Worm (Caenorhabditis elegans) whole organism, L2 larva: ENCODE data around the gene K09D9.9.

Source experiments
- F13H6.1 ChIP-seq: sonication (generic microtip); optimal IDR thresholded peaks from 2 replicates; lab custom pipeline; 2016; ENCODE audit warnings: missing genetic modification characterization, missing compliant biosample characterization
- R02D3.7 ChIP-seq: fragments of 150-350 bp; optimal IDR thresholded peaks from 2 replicates; lab custom pipeline; 2014; ENCODE audit warnings: missing biosample characterization, missing genetic modification characterization
- Y55F3AM.14 ChIP-seq: fragments of 200-800 bp; sonication (Bioruptor generic); optimal IDR thresholded peaks from 2 replicates; lab custom pipeline; 2018; ENCODE audit warnings: mild to moderate bottlenecking, missing genetic modification characterization, missing compliant biosample characterization
- ZK546.5 ChIP-seq: sonication (generic microtip); optimal IDR thresholded peaks from 2 replicates; lab custom pipeline; 2017; ENCODE audit warnings: missing biosample characterization, missing genetic modification characterization
- aly-2 ChIP-seq: fragments of 150-350 bp; optimal IDR thresholded peaks from 2 replicates; lab custom pipeline; 2014; ENCODE audit warnings: missing biosample characterization, missing genetic modification characterization
- ama-1 ChIP-seq: fragments of 150-350 bp; optimal IDR thresholded peaks from 2 replicates; lab custom pipeline; 2018; ENCODE audit warnings: inconsistent platforms
- ceh-16 ChIP-seq: fragments of 150-350 bp; optimal IDR thresholded peaks from 2 replicates; lab custom pipeline; 2014; ENCODE audit warnings: missing biosample characterization, missing genetic modification characterization
- ceh-82 ChIP-seq: fragments of 150-350 bp; optimal IDR thresholded peaks from 2 replicates; lab custom pipeline; 2014; ENCODE audit warnings: missing biosample characterization, missing genetic modification characterization
- crh-2 ChIP-seq: sonication (generic microtip); optimal IDR thresholded peaks from 2 replicates; lab custom pipeline; 2017; ENCODE audit warnings: missing biosample characterization, missing genetic modification characterization
- dmd-4 ChIP-seq: sonication (generic microtip); optimal IDR thresholded peaks from 2 replicates; lab custom pipeline; 2017; ENCODE audit warnings: missing biosample characterization, missing genetic modification characterization
- egl-27 ChIP-seq: sonication (generic microtip); optimal IDR thresholded peaks from 3 replicates; lab custom pipeline; 2017; ENCODE audit warnings: missing biosample characterization, missing genetic modification reagents, missing genetic modification characterization
- elt-1 ChIP-seq: fragments of 150-350 bp; optimal IDR thresholded peaks from 2 replicates; lab custom pipeline; 2014; ENCODE audit warnings: missing biosample characterization, missing genetic modification characterization
- elt-3 ChIP-seq: sonication (generic microtip); optimal IDR thresholded peaks from 2 replicates; lab custom pipeline; 2017; ENCODE audit warnings: missing biosample characterization, missing genetic modification characterization
- gmeb-1 ChIP-seq: fragments of 150-350 bp; optimal IDR thresholded peaks from 2 replicates; lab custom pipeline; 2014; ENCODE audit warnings: missing biosample characterization, missing genetic modification characterization
- lin-11 ChIP-seq: fragments of 150-350 bp; sonication (generic microtip); optimal IDR thresholded peaks from 2 replicates; lab custom pipeline; 2014; ENCODE audit warnings: missing biosample characterization, missing genetic modification characterization, inconsistent platforms, mixed read lengths
- lsy-2 ChIP-seq, 2 experiments: fragments of 150-350 bp in 1 of 2; sonication (generic microtip) in 1 of 2; optimal IDR thresholded peaks; 2 replicates each; lab custom pipeline; 2014 to 2017; ENCODE audit warnings: missing biosample characterization in 2 of 2, missing genetic modification characterization in 2 of 2
- mab-5 ChIP-seq: fragments of 150-350 bp; optimal IDR thresholded peaks from 2 replicates; lab custom pipeline; 2014; ENCODE audit warnings: missing biosample characterization, missing genetic modification characterization
- mbf-1 ChIP-seq: sonication (generic microtip); optimal IDR thresholded peaks from 2 replicates; lab custom pipeline; 2017; ENCODE audit warnings: missing biosample characterization, missing genetic modification characterization
- mdl-1 ChIP-seq, 2 experiments: fragments of 150-350 bp in 1 of 2; sonication (generic microtip) in 1 of 2; optimal IDR thresholded peaks; 2 replicates each; lab custom pipeline; 2017; ENCODE audit warnings: missing biosample characterization in 2 of 2, missing genetic modification characterization in 2 of 2
- nhr-10 ChIP-seq: sonication (generic microtip); optimal IDR thresholded peaks from 2 replicates; lab custom pipeline; 2017; ENCODE audit warnings: missing biosample characterization, missing genetic modification characterization
- nhr-11 ChIP-seq: fragments of 150-350 bp; optimal IDR thresholded peaks from 2 replicates; lab custom pipeline; 2014; ENCODE audit warnings: missing biosample characterization, missing genetic modification characterization
- nhr-12 ChIP-seq: fragments of 150-350 bp; optimal IDR thresholded peaks from 2 replicates; lab custom pipeline; 2014; ENCODE audit warnings: missing biosample characterization, missing genetic modification characterization
- nhr-129 ChIP-seq: fragments of 150-350 bp; optimal IDR thresholded peaks from 2 replicates; lab custom pipeline; 2014; ENCODE audit warnings: missing biosample characterization, missing genetic modification characterization
- nhr-21 ChIP-seq: fragments of 150-350 bp; optimal IDR thresholded peaks from 2 replicates; lab custom pipeline; 2014; ENCODE audit warnings: missing biosample characterization, missing genetic modification characterization
- nhr-23 ChIP-seq: fragments of 150-350 bp; optimal IDR thresholded peaks from 2 replicates; lab custom pipeline; 2014; ENCODE audit warnings: missing biosample characterization, missing genetic modification reagents, missing genetic modification characterization
- nhr-237 ChIP-seq: fragments of 150-350 bp; optimal IDR thresholded peaks from 2 replicates; lab custom pipeline; 2014; ENCODE audit warnings: missing biosample characterization, missing genetic modification characterization
- nhr-25 ChIP-seq: fragments of 150-350 bp; sonication (generic microtip); optimal IDR thresholded peaks from 3 replicates; lab custom pipeline; 2014; ENCODE audit warnings: missing biosample characterization, missing genetic modification characterization
- nhr-6 ChIP-seq: fragments of 150-350 bp; optimal IDR thresholded peaks from 2 replicates; lab custom pipeline; 2014; ENCODE audit warnings: missing biosample characterization, missing genetic modification characterization
- nhr-77 ChIP-seq: fragments of 150-350 bp; optimal IDR thresholded peaks from 2 replicates; lab custom pipeline; 2014; ENCODE audit warnings: missing biosample characterization, missing genetic modification characterization
- peb-1 ChIP-seq: fragments of 150-350 bp; optimal IDR thresholded peaks from 2 replicates; lab custom pipeline; 2014; ENCODE audit warnings: missing biosample characterization, missing genetic modification characterization
- sem-4 ChIP-seq: fragments of 150-350 bp; optimal IDR thresholded peaks from 2 replicates; lab custom pipeline; 2014; ENCODE audit warnings: missing biosample characterization, missing genetic modification reagents, missing genetic modification characterization
- skn-1 ChIP-seq: sonication (generic microtip); optimal IDR thresholded peaks from 2 replicates; lab custom pipeline; 2017; ENCODE audit warnings: missing biosample characterization, missing genetic modification characterization
- sma-3 ChIP-seq: sonication (generic microtip); optimal IDR thresholded peaks from 2 replicates; lab custom pipeline; 2016; ENCODE audit warnings: missing genetic modification reagents, missing genetic modification characterization, missing compliant biosample characterization
- snpc-4 ChIP-seq: fragments of 150-350 bp; optimal IDR thresholded peaks from 2 replicates; lab custom pipeline; 2014; ENCODE audit warnings: missing biosample characterization, missing genetic modification characterization
- unc-39 ChIP-seq: fragments of 150-350 bp; optimal IDR thresholded peaks from 2 replicates; lab custom pipeline; 2014; ENCODE audit warnings: missing biosample characterization, missing genetic modification characterization
- unc-55 ChIP-seq: fragments of 150-350 bp; sonication (generic microtip); optimal IDR thresholded peaks from 3 replicates; lab custom pipeline; 2014; ENCODE audit warnings: missing biosample characterization, missing genetic modification reagents, missing genetic modification characterization
- unc-62 ChIP-seq: fragments of 150-350 bp; optimal IDR thresholded peaks from 2 replicates; lab custom pipeline; 2014; ENCODE audit warnings: missing biosample characterization, missing genetic modification reagents, missing genetic modification characterization
- zag-1 ChIP-seq: fragments of 150-350 bp; optimal IDR thresholded peaks from 2 replicates; lab custom pipeline; 2014; ENCODE audit warnings: missing biosample characterization, missing genetic modification characterization
- ztf-1 ChIP-seq: fragments of 200-800 bp; sonication (Bioruptor generic); conservative IDR thresholded peaks from 2 replicates; pipeline ENCODE4 v1.3.6; 2022; ENCODE audit warnings: missing genetic modification characterization, missing compliant biosample characterization
- ztf-11 ChIP-seq: sonication (generic microtip); optimal IDR thresholded peaks from 2 replicates; lab custom pipeline; 2017; ENCODE audit warnings: missing biosample characterization, missing genetic modification characterization
- ztf-4 ChIP-seq: fragments of 150-350 bp; optimal IDR thresholded peaks from 2 replicates; lab custom pipeline; 2014; ENCODE audit warnings: missing biosample characterization, missing genetic modification characterization

Gene K09D9.9

ce11 chrV:3963715-3964114 is 30.2 kb downstream of the K09D9.9 start, which contains the start of gene cyp-34A7:
cyp-34A7 (minus strand) TSS chrV:3963815.
- TF ChIP-seq nhr-21 (tag; lab: Kevin White, UChicago) (no peak), unc-55 (GFP tag; lab: Kevin White, UChicago) (no peak), unc-39 (tag; lab: Kevin White, UChicago) (no peak), skn-1 (tag; lab: Kevin White, UChicago) (no peak), nhr-12 (tag; lab: Kevin White, UChicago) (no peak), sma-3 (no peak)

ce11 chrV:3961235-3961634 is 32.7 kb downstream of the K09D9.9 start, which contains the start of gene cyp-34A6:
cyp-34A6 (minus strand) TSS chrV:3961335.
- TF ChIP-seq nhr-25 (tag; lab: Kevin White, UChicago) (no peak), nhr-23 (tag; lab: Kevin White, UChicago) (no peak), ceh-82 (no peak), zag-1 (tag; lab: Kevin White, UChicago) (no peak), nhr-237 (tag; lab: Kevin White, UChicago) (no peak), ama-1 (lab: Kevin White, UChicago) (no peak), crh-2 (tag; lab: Kevin White, UChicago) (no peak), R02D3.7 (no peak), nhr-6 (tag; lab: Kevin White, UChicago) (no peak), nhr-10 (tag; lab: Kevin White, UChicago) (no peak), F13H6.1 (no peak), unc-62 (no peak), dmd-4 (tag; lab: Kevin White, UChicago) (no peak)

- TF ChIP-seq ceh-16 (no peak), unc-62 (no peak), dmd-4 (tag; lab: Kevin White, UChicago) (no peak), elt-3 (tag; lab: Kevin White, UChicago) (no peak), mbf-1 (tag; lab: Kevin White, UChicago) (no peak), ceh-82 (no peak), egl-27 (tag; lab: Kevin White, UChicago) (no peak), nhr-77 (tag; lab: Kevin White, UChicago) (no peak), nhr-11 (tag; lab: Kevin White, UChicago) (no peak), mdl-1 (tag; optimal IDR thresholded peaks at IDR 0.05; lab: Kevin White, UChicago) (no peak), zag-1 (tag; lab: Kevin White, UChicago) (no peak), nhr-25 (tag; lab: Kevin White, UChicago) (no peak)
Observed at ce11 chrV:3957608-3958007, 36.3 kb downstream of the K09D9.9 start, which contains the start of gene cyp-34A5. cyp-34A5 (minus strand) TSS chrV:3957708.

ce11 chrV:3953739-3954138 is 40.2 kb downstream of the K09D9.9 start, which contains the start of gene str-247:
str-247 (plus strand) TSS chrV:3954039.
- TF ChIP-seq gmeb-1 (tag; lab: Kevin White, UChicago) (no peak), ztf-11 (tag; lab: Kevin White, UChicago) (no peak), peb-1 (tag; lab: Kevin White, UChicago) (no peak), mab-5 (tag; lab: Kevin White, UChicago) (no peak), elt-1 (tag; lab: Kevin White, UChicago) (no peak), ZK546.5 (no peak), ztf-4 (no peak), lsy-2 (tag; optimal IDR thresholded peaks at IDR 0.05; lab: Kevin White, UChicago) (no peak), nhr-6 (tag; lab: Kevin White, UChicago) (no peak), snpc-4 (no peak), ztf-1 (no peak), R02D3.7 (no peak)

- no peak for TF ChIP-seq nhr-6 (tag; lab: Kevin White, UChicago)
- TF ChIP-seq F13H6.1 = no peak
- no peak for TF ChIP-seq aly-2
- TF ChIP-seq snpc-4 = no peak
- no peak for TF ChIP-seq ceh-16
- TF ChIP-seq unc-62 = no peak
- no peak for TF ChIP-seq lsy-2 (tag; optimal IDR thresholded peaks at IDR 0.05; lab: Kevin White, UChicago)
- no peak for TF ChIP-seq nhr-25 (tag; lab: Kevin White, UChicago)
- TF ChIP-seq ceh-82 = no peak
- no peak for TF ChIP-seq nhr-129 (tag; lab: Kevin White, UChicago)
- TF ChIP-seq gmeb-1 (tag; lab: Kevin White, UChicago) = no peak
- no peak for TF ChIP-seq ztf-1
- TF ChIP-seq lin-11 (tag; lab: Kevin White, UChicago) = no peak
- no peak for TF ChIP-seq ztf-11 (tag; lab: Kevin White, UChicago)
- TF ChIP-seq zag-1 (tag; lab: Kevin White, UChicago) = no peak
- TF ChIP-seq elt-3 (tag; lab: Kevin White, UChicago) = no peak
- TF ChIP-seq egl-27 (tag; lab: Kevin White, UChicago) = no peak
- TF ChIP-seq Y55F3AM.14 (GFP tag; lab: Kevin White, UChicago) = no peak
- no peak for TF ChIP-seq sem-4 (tag; lab: Kevin White, UChicago)
- no peak for TF ChIP-seq mdl-1 (tag; optimal IDR thresholded peaks at IDR 0.05; lab: Kevin White, UChicago)
Observed at ce11 chrV:3949723-3950122, 44.2 kb downstream of the K09D9.9 start, which contains the start of gene dach-1. dach-1 (plus strand) TSS chrV:3950023.
